Fruit fly (Drosophila melanogaster): ENCODE data around the gene TfIIEalpha.

Gene TfIIEalpha

dm6 chr3L:11683819-11684521 lies 2.1 kb downstream of the TfIIEalpha start, which contains the start of gene Sugb (continued):
- TF ChIP-seq CG12659 (GFP tag; optimal IDR thresholded peaks at IDR 0.05) (peak; percentile 65), CG13296 (GFP tag; optimal IDR thresholded peaks at IDR 0.05) (peak; percentile 61), seq (GFP tag; IDR thresholded peaks at IDR 0.05) (peak; percentile 43), ftz-f1 (GFP tag; optimal IDR thresholded peaks at IDR 0.05) (no peak), grn (GFP tag; optimal IDR thresholded peaks at IDR 0.05) (no peak), tup (GFP tag; optimal IDR thresholded peaks at IDR 0.05) (peak; percentile 7), CG6791 (GFP tag; IDR thresholded peaks at IDR 0.05; ENCODE audit: partially characterized antibody) (no peak), prd (optimal IDR thresholded peaks at IDR 0.05) (no peak), prd (GFP tag; IDR thresholded peaks at IDR 0.05) (peak; percentile 70), Atf6 (GFP tag; IDR thresholded peaks at IDR 0.05) (peak; percentile 66; the same call in 1 of the 2 replicates), crp (GFP tag; optimal IDR thresholded peaks at IDR 0.05) (peak; percentile 46 to 93), Dfd (GFP tag; optimal IDR thresholded peaks at IDR 0.05) (no peak), Hsf (GFP tag; optimal IDR thresholded peaks at IDR 0.05) (peak; percentile 70), CG12104 (GFP tag; optimal IDR thresholded peaks at IDR 0.05) (no peak), tx (GFP tag; optimal IDR thresholded peaks at IDR 0.05) (no peak), CG18262 (tag; optimal IDR thresholded peaks at IDR 0.05) (peak; percentile 24), mirr (GFP tag; optimal IDR thresholded peaks at IDR 0.05) (peak; percentile 61), onecut (GFP tag; IDR thresholded peaks at IDR 0.05) (peak; percentile 49), CG4707 (GFP tag; optimal IDR thresholded peaks at IDR 0.05) (no peak), pan (optimal IDR thresholded peaks at IDR 0.05) (no peak), pan (GFP tag; optimal IDR thresholded peaks at IDR 0.05 in 1 of 2, IDR thresholded peaks at IDR 0.05 in 1 of 2) (peak in 1 of 2 experiments; percentile 53), CG12769 (tag; optimal IDR thresholded peaks at IDR 0.05) (peak; percentile 8), ara (GFP tag; IDR thresholded peaks at IDR 0.05) (no peak), CG13123 (GFP tag; optimal IDR thresholded peaks at IDR 0.05) (no peak), CG7372 (GFP tag; IDR thresholded peaks at IDR 0.05) (peak; percentile 51; the same call in 1 of the 2 replicates), CG1602 (GFP tag; optimal IDR thresholded peaks at IDR 0.05) (peak; percentile 33), Usf (GFP tag; optimal IDR thresholded peaks at IDR 0.05) (no peak), bcd (GFP tag; optimal IDR thresholded peaks at IDR 0.05) (no peak), CoRest (tag; optimal IDR thresholded peaks at IDR 0.05) (peak; percentile 64), CG10366 (GFP tag; IDR thresholded peaks at IDR 0.05) (peak; percentile 40; the same call in 1 of the 2 replicates), ems (GFP tag; optimal IDR thresholded peaks at IDR 0.05) (peak; percentile 85), D (optimal IDR thresholded peaks at IDR 0.05) (no peak), D (GFP tag; optimal IDR thresholded peaks at IDR 0.05) (peak; percentile 2), zfh1 (GFP tag; IDR thresholded peaks at IDR 0.05) (peak; percentile 75; the same call in 2 of the 3 replicates), Side (GFP tag; optimal IDR thresholded peaks at IDR 0.05) (peak; percentile 46), CG5180 (GFP tag; optimal IDR thresholded peaks at IDR 0.05) (peak; percentile 86), jigr1 (GFP tag; IDR thresholded peaks at IDR 0.05) (no peak), danr (GFP tag; IDR thresholded peaks at IDR 0.05) (no peak), esg (GFP tag; conservative IDR thresholded peaks at IDR 0.05) (no peak; the same call in 1 of the 2 replicates), CG17802 (tag; optimal IDR thresholded peaks at IDR 0.05) (no peak), Ada2b (GFP tag; IDR thresholded peaks at IDR 0.05) (no peak; the same call in 1 of the 2 replicates), slp2 (GFP tag; optimal IDR thresholded peaks at IDR 0.05) (no peak), CG1792 (GFP tag; optimal IDR thresholded peaks at IDR 0.05) (peak; percentile 25), CG8290 (GFP tag; optimal IDR thresholded peaks at IDR 0.05) (peak; percentile 14), CG8290 (tag; optimal IDR thresholded peaks at IDR 0.05) (peak in 1 of 2 experiments; percentile 37), CG17568 (GFP tag; optimal IDR thresholded peaks at IDR 0.05) (peak; percentile 61), CG16779 (GFP tag; IDR thresholded peaks at IDR 0.05) (no peak), fd3F (GFP tag; optimal IDR thresholded peaks at IDR 0.05) (peak; percentile 55), Ptx1 (GFP tag; IDR thresholded peaks at IDR 0.05) (peak; percentile 56; the same call in 1 of the 2 replicates), CG12155 (GFP tag; optimal IDR thresholded peaks at IDR 0.05) (peak; percentile 71), hb (GFP tag; IDR thresholded peaks at IDR 0.05; ENCODE audit: partially characterized antibody) (no peak)

Measured in whole organism, embryonic.